Worm (Caenorhabditis elegans) whole organism, L1 larva: ENCODE results near the gene cuc-1.

Experiments used
- ceh-90 ChIP-seq: sonication (generic microtip); optimal IDR thresholded peaks from 2 replicates; lab custom pipeline; 2016; ENCODE audit warnings: missing genetic modification characterization, missing compliant biosample characterization
- lin-13 ChIP-seq: fragments of 150-350 bp; optimal IDR thresholded peaks from 2 replicates; lab custom pipeline; 2014; ENCODE audit warnings: missing biosample characterization, missing genetic modification reagents, missing genetic modification characterization
- lin-14 ChIP-seq: fragments of 200-800 bp; sonication (Bioruptor generic); optimal IDR thresholded peaks from 2 replicates; lab custom pipeline; 2018; ENCODE audit warnings: mild to moderate bottlenecking, missing genetic modification characterization, moderate library complexity, missing compliant biosample characterization
- lin-39 ChIP-seq: fragments of 150-350 bp; optimal IDR thresholded peaks from 2 replicates; lab custom pipeline; 2014; ENCODE audit warnings: missing biosample characterization, missing genetic modification reagents, missing genetic modification characterization
- nhr-19 ChIP-seq: fragments of 200-800 bp; sonication (Bioruptor generic); conservative IDR thresholded peaks from 2 replicates; pipeline ENCODE4 v1.3.6; 2022; ENCODE audit warnings: missing genetic modification characterization, missing compliant biosample characterization
- unc-86 ChIP-seq: sonication (generic microtip); optimal IDR thresholded peaks from 2 replicates; lab custom pipeline; 2016; ENCODE audit warnings: missing genetic modification characterization, missing compliant biosample characterization
- vab-15 ChIP-seq: sonication (generic microtip); optimal IDR thresholded peaks from 2 replicates; lab custom pipeline; 2017; ENCODE audit warnings: missing genotype, mild to moderate bottlenecking, missing genetic modification characterization, missing compliant biosample characterization
- zag-1 ChIP-seq: fragments of 150-350 bp; optimal IDR thresholded peaks from 2 replicates; lab custom pipeline; 2014; ENCODE audit warnings: missing biosample characterization, missing genetic modification characterization

DNA sequence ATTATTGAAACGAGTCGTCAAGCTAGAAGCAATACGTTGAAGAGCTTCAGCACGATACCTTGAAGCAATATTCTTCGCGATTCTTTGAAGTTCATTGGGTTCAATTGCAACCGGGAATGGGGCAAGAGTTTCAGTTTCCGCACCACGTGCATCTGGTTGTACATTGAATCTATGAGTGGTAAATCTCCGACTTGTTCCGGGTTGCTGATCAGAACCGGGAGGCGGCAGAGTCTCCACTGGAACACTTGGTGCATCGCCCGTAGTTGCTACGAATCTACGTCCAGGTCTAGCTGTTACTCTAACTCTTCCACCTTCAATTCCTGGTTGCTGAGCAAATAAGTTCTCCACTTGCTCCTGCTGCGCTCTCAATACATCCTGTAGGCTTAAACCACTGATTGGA lies 28.3 kb upstream of the cuc-1 start:
- no peak for TF ChIP-seq vab-15 (tag; lab: Kevin White, UChicago)
- no peak for TF ChIP-seq zag-1 (tag; lab: Kevin White, UChicago)
- no peak for TF ChIP-seq lin-13 (GFP tag; lab: Kevin White, UChicago)
- TF ChIP-seq lin-14 (GFP tag; lab: Kevin White, UChicago), result no peak
- TF ChIP-seq ceh-90 (tag; lab: Kevin White, UChicago), result no peak
- TF ChIP-seq lin-39 (tag; lab: Kevin White, UChicago), result no peak
- no peak for TF ChIP-seq nhr-19 (GFP tag; lab: Robert Waterston, UW)
- no peak for TF ChIP-seq unc-86 (tag; lab: Kevin White, UChicago)
